Worm (Caenorhabditis elegans): ENCODE data around the gene rer-1.

DNA sequence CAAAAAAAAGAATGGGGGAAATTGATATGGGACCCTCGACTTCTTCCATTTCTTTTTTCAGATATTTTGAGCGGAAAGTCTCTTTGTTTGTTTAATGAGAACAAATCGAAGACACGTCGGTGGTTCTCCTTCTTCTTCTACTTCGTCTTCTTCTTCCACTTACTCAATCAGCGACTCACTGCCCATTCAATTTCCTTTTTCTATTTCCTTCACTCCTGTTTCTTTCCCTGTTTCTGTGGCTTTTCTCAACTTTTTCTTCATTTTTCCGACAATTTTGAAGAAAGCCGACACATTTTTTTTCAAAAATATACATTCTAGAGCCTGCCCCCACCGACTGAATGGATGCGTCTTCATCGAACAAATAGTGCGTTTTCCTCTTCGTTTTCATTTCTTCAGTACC is 24.7 kb downstream of the rer-1 start, which contains the start of gene F46C5.4:
- TF ChIP-seq nhr-2 (tag; optimal IDR thresholded peaks at IDR 0.05), result no peak
- no peak for TF ChIP-seq ceh-43 (GFP tag; optimal IDR thresholded peaks at IDR 0.05)
- no peak for TF ChIP-seq blmp-1 (tag; optimal IDR thresholded peaks at IDR 0.05)
- TF ChIP-seq mls-2 (tag; optimal IDR thresholded peaks at IDR 0.05), result no peak
- no peak for TF ChIP-seq lin-13 (tag; optimal IDR thresholded peaks at IDR 0.05)
- TF ChIP-seq pha-4 (tag; optimal IDR thresholded peaks at IDR 0.05), result no peak
- TF ChIP-seq mep-1 (tag; optimal IDR thresholded peaks at IDR 0.05), result no peak
- TF ChIP-seq ham-2 (GFP tag; optimal IDR thresholded peaks at IDR 0.05), result no peak
- no peak for TF ChIP-seq sem-2 (GFP tag; optimal IDR thresholded peaks at IDR 0.05)

Measured in whole organism, mixed stage, embryonic.